Worm (Caenorhabditis elegans): Measurements from ENCODE around the gene ltd-1.

ce11 chrII:8050477-8050876, 42.1 kb downstream of the ltd-1 start, which contains the start of gene mtre-1:
- no peak for TF ChIP-seq ets-7 (tag; optimal IDR thresholded peaks at IDR 0.05)
- TF ChIP-seq ama-1 (optimal IDR thresholded peaks at IDR 0.05): no peak
- no peak for TF ChIP-seq tbx-11 (GFP tag; IDR thresholded peaks at IDR 0.05)
- no peak for TF ChIP-seq F13C5.2 (tag; optimal IDR thresholded peaks at IDR 0.05)
- no peak for TF ChIP-seq scrt-1 (GFP tag; IDR thresholded peaks at IDR 0.05)
- no peak for TF ChIP-seq ceh-13 (GFP tag; optimal IDR thresholded peaks at IDR 0.05)
- no peak for TF ChIP-seq flt-1 (GFP tag; IDR thresholded peaks at IDR 0.05)
- no peak for TF ChIP-seq B0310.2 (tag; optimal IDR thresholded peaks at IDR 0.05)
- no peak for TF ChIP-seq aly-1 (tag; optimal IDR thresholded peaks at IDR 0.05)
- no peak for TF ChIP-seq pes-1 (GFP tag; IDR thresholded peaks at IDR 0.05)
- no peak for TF ChIP-seq tbx-37 (GFP tag; conservative IDR thresholded peaks at IDR 0.05)
